Worm (Caenorhabditis elegans) whole organism, midembryonic: ENCODE data around the gene srz-14.

ENCODE experiments used
- T22C8.4 ChIP-seq: fragments of 200-800 bp; sonication (Bioruptor generic); IDR thresholded peaks from 2 replicates; pipeline ENCODE4 v1.3.6; 2022; ENCODE audit warnings: missing genetic modification characterization, missing compliant biosample characterization
- cog-1 ChIP-seq: sonication (generic microtip); optimal IDR thresholded peaks from 2 replicates; lab custom pipeline; 2016; ENCODE audit warnings: missing genetic modification characterization, missing compliant biosample characterization
- flt-1 ChIP-seq: fragments of 200-800 bp; sonication (Bioruptor generic); IDR thresholded peaks from 2 replicates; pipeline ENCODE4 v1.3.6; 2022; ENCODE audit warnings: missing genetic modification characterization, missing compliant biosample characterization
- klf-2 ChIP-seq: fragments of 200-800 bp; sonication (Bioruptor generic); conservative IDR thresholded peaks from 2 replicates; pipeline ENCODE4 v1.3.6; 2022; ENCODE audit warnings: missing genetic modification reagents, missing genetic modification characterization, missing compliant biosample characterization
- med-1 ChIP-seq: sonication (generic microtip); optimal IDR thresholded peaks from 2 replicates; lab custom pipeline; 2017; ENCODE audit warnings: missing genetic modification characterization, mild to moderate bottlenecking, missing compliant biosample characterization, antibody characterized with exemption, missing genetic modification reagents; ENCODE audit not compliant: insufficient read depth
- ref-1 ChIP-seq: fragments of 200-800 bp; sonication (Bioruptor generic); conservative IDR thresholded peaks from 2 replicates; pipeline ENCODE4 v1.3.6; 2022; ENCODE audit warnings: missing genetic modification reagents, missing genetic modification characterization, missing compliant biosample characterization
- tab-1 ChIP-seq: fragments of 200-800 bp; sonication (Bioruptor generic); IDR thresholded peaks from 2 replicates; pipeline ENCODE4 v1.3.6; 2022; ENCODE audit warnings: missing genetic modification characterization, missing compliant biosample characterization
- ztf-23 ChIP-seq: fragments of 200-800 bp; sonication (Bioruptor generic); IDR thresholded peaks from 2 replicates; pipeline ENCODE4 v1.3.6; 2022; ENCODE audit warnings: missing genetic modification reagents, missing genetic modification characterization, missing compliant biosample characterization
- ztf-29 ChIP-seq: fragments of 200-800 bp; sonication (Bioruptor generic); IDR thresholded peaks from 2 replicates; pipeline ENCODE4 v1.3.6; 2022; ENCODE audit warnings: missing genetic modification reagents, missing genetic modification characterization, missing compliant biosample characterization

ce11 chrV:16213323-16213722 is 29.9 kb downstream of the srz-14 start:
- TF ChIP-seq ztf-23 (GFP tag; lab: Robert Waterston, UW) (no peak), ref-1 (GFP tag; lab: Robert Waterston, UW) (no peak), klf-2 (GFP tag; lab: Robert Waterston, UW) (no peak), flt-1 (GFP tag; lab: Robert Waterston, UW) (no peak), med-1 (GFP tag; lab: Kevin White, UChicago) (no peak), cog-1 (tag; lab: Kevin White, UChicago) (no peak), tab-1 (GFP tag; lab: Robert Waterston, UW) (no peak), ztf-29 (GFP tag; lab: Robert Waterston, UW) (no peak), T22C8.4 (GFP tag; lab: Robert Waterston, UW) (no peak)
